Fruit fly (Drosophila melanogaster) whole organism, embryonic: Measurements from ENCODE around the gene CG7564.

ENCODE experiments used
- B-H1 ChIP-seq: fragments of 200-800 bp; sonication (Bioruptor generic); IDR thresholded peaks from 3 replicates; pipeline ENCODE4 v1.3.6; 2022; ENCODE audit warnings: missing biosample characterization, missing genetic modification characterization
- Bdp1 ChIP-seq: fragments of 200-800 bp; sonication (Bioruptor generic); optimal IDR thresholded peaks from 3 replicates; lab custom pipeline; 2016; ENCODE audit warnings: missing biosample characterization, missing genetic modification characterization
- CG11093 ChIP-seq: fragments of 200-800 bp; sonication (Bioruptor generic); IDR thresholded peaks from 3 replicates; pipeline ENCODE4 v1.3.6; 2022; ENCODE audit warnings: missing biosample characterization, missing genetic modification characterization
- CG12071 ChIP-seq: fragments of 200-800 bp; sonication (Bioruptor generic); optimal IDR thresholded peaks from 3 replicates; lab custom pipeline; 2018; ENCODE audit warnings: missing biosample characterization, mild to moderate bottlenecking, missing genetic modification characterization
- CG12155 ChIP-seq: fragments of 200-800 bp; sonication (Bioruptor generic); optimal IDR thresholded peaks from 3 replicates; lab custom pipeline; 2016; ENCODE audit warnings: missing biosample characterization, missing genetic modification characterization
- CG12219 ChIP-seq: fragments of 200-800 bp; sonication (Bioruptor generic); optimal IDR thresholded peaks from 3 replicates; lab custom pipeline; 2018; ENCODE audit warnings: missing biosample characterization, mild to moderate bottlenecking, missing genetic modification characterization
- CG12299 ChIP-seq: fragments of 200-800 bp; sonication (Bioruptor generic); optimal IDR thresholded peaks from 2 replicates; lab custom pipeline; 2018; ENCODE audit warnings: missing biosample characterization, mild to moderate bottlenecking, missing genetic modification characterization
- CG12391 ChIP-seq: fragments of 200-800 bp; sonication (Bioruptor generic); optimal IDR thresholded peaks from 3 replicates; lab custom pipeline; 2018; ENCODE audit warnings: missing biosample characterization, mild to moderate bottlenecking, missing genetic modification characterization, moderate library complexity
- CG13296 ChIP-seq: fragments of 200-800 bp; sonication (Bioruptor generic); optimal IDR thresholded peaks from 3 replicates; lab custom pipeline; 2018; ENCODE audit warnings: missing biosample characterization, mild to moderate bottlenecking, missing genetic modification characterization
- CG17385 ChIP-seq: fragments of 200-800 bp; sonication (Bioruptor generic); optimal IDR thresholded peaks from 3 replicates; lab custom pipeline; 2018; ENCODE audit warnings: missing biosample characterization, mild to moderate bottlenecking, missing genetic modification characterization
- CG1792 ChIP-seq: fragments of 200-800 bp; sonication (Bioruptor generic); optimal IDR thresholded peaks from 2 replicates; lab custom pipeline; 2016; ENCODE audit warnings: missing biosample characterization, missing genetic modification characterization
- CG3838 ChIP-seq: fragments of 200-800 bp; sonication (Bioruptor generic); optimal IDR thresholded peaks from 3 replicates; lab custom pipeline; 2016; ENCODE audit warnings: missing biosample characterization, missing genetic modification characterization
- CG43689 ChIP-seq: fragments of 200-800 bp; sonication (Bioruptor generic); IDR thresholded peaks from 2 replicates; pipeline ENCODE4 v1.3.6; 2022; ENCODE audit warnings: missing biosample characterization, missing genetic modification characterization
- CG4424 ChIP-seq: fragments of 200-800 bp; sonication (Bioruptor generic); optimal IDR thresholded peaks from 3 replicates; lab custom pipeline; 2016; ENCODE audit warnings: missing biosample characterization, missing genetic modification characterization
- CG4617 ChIP-seq: fragments of 200-800 bp; sonication (Bioruptor generic); optimal IDR thresholded peaks from 3 replicates; lab custom pipeline; 2016; ENCODE audit warnings: missing biosample characterization, missing genetic modification characterization, borderline replicate concordance
- CG6654 ChIP-seq: fragments of 200-800 bp; sonication (Bioruptor generic); optimal IDR thresholded peaks from 2 replicates; lab custom pipeline; 2017; ENCODE audit warnings: missing biosample characterization, mild to moderate bottlenecking, missing genetic modification characterization
- CG7271 ChIP-seq: fragments of 200-800 bp; sonication (Bioruptor generic); optimal IDR thresholded peaks from 2 replicates; lab custom pipeline; 2018; ENCODE audit warnings: missing biosample characterization, mild to moderate bottlenecking, missing genetic modification characterization, moderate library complexity
- CG9876 ChIP-seq: fragments of 200-800 bp; sonication (Bioruptor generic); optimal IDR thresholded peaks from 2 replicates; lab custom pipeline; 2016; ENCODE audit warnings: missing biosample characterization, missing genetic modification characterization
- CrebB ChIP-seq: fragments of 200-800 bp; sonication (Bioruptor generic); optimal IDR thresholded peaks from 3 replicates; lab custom pipeline; 2018; ENCODE audit warnings: missing biosample characterization, mild to moderate bottlenecking, missing genetic modification characterization
- D19A ChIP-seq: fragments of 200-800 bp; optimal IDR thresholded peaks from 3 replicates; lab custom pipeline; 2019; ENCODE audit warnings: missing biosample characterization, mild to moderate bottlenecking, missing genetic modification characterization, moderate library complexity
- Doc3 ChIP-seq: fragments of 200-800 bp; sonication (Bioruptor generic); IDR thresholded peaks from 3 replicates; pipeline ENCODE4 v1.3.6; 2022; ENCODE audit warnings: missing biosample characterization, missing genetic modification characterization; ENCODE audit not compliant: partially characterized antibody
- Elba2 ChIP-seq: fragments of 200-800 bp; sonication (Bioruptor generic); optimal IDR thresholded peaks from 3 replicates; lab custom pipeline; 2016; ENCODE audit warnings: missing biosample characterization, missing genetic modification characterization
- Ets97D ChIP-seq: fragments of 200-800 bp; sonication (Bioruptor generic); optimal IDR thresholded peaks from 3 replicates; lab custom pipeline; 2016; ENCODE audit warnings: missing biosample characterization, missing genetic modification characterization
- Gsc ChIP-seq: fragments of 200-800 bp; sonication (Bioruptor generic); IDR thresholded peaks from 2 replicates; pipeline ENCODE4 v1.3.6; 2022; ENCODE audit warnings: missing biosample characterization, missing genetic modification characterization
- Hmx ChIP-seq: fragments of 200-800 bp; sonication (Bioruptor generic); optimal IDR thresholded peaks from 2 replicates; lab custom pipeline; 2016; ENCODE audit warnings: missing biosample characterization, missing genetic modification characterization
- Lhr ChIP-seq: fragments of 200-800 bp; sonication (Bioruptor generic); optimal IDR thresholded peaks from 3 replicates; lab custom pipeline; 2017; ENCODE audit warnings: mild to moderate bottlenecking, missing biosample characterization, missing genetic modification reagents, missing genetic modification characterization
- MTF-1 ChIP-seq: fragments of 200-800 bp; sonication (Bioruptor generic); optimal IDR thresholded peaks from 2 replicates; lab custom pipeline; 2018; ENCODE audit warnings: missing biosample characterization, mild to moderate bottlenecking, missing genetic modification characterization, borderline replicate concordance
- Pdp1 ChIP-seq, 2 experiments: fragments of 200-800 bp; sonication (Bioruptor generic); optimal IDR thresholded peaks; 3 replicates each; lab custom pipeline; 2016; ENCODE audit warnings: missing biosample characterization in 2 of 2, missing genetic modification characterization in 2 of 2, mild to moderate bottlenecking in 1 of 2, moderate library complexity in 1 of 2
- Side ChIP-seq: fragments of 200-800 bp; sonication (Bioruptor generic); optimal IDR thresholded peaks from 2 replicates; lab custom pipeline; 2016; ENCODE audit warnings: missing biosample characterization, missing genetic modification characterization
- aop ChIP-seq: fragments of 200-800 bp; sonication (Bioruptor generic); IDR thresholded peaks from 2 replicates; pipeline ENCODE4 v1.3.6; 2022; ENCODE audit warnings: missing biosample characterization, missing genetic modification characterization
- cad ChIP-seq: fragments of >200 bp; optimal IDR thresholded peaks from 2 replicates; lab custom pipeline; 2017; ENCODE audit warnings: missing biosample characterization, missing genetic modification characterization
- chinmo ChIP-seq: fragments of 200-800 bp; sonication (Bioruptor generic); IDR thresholded peaks from 4 replicates; pipeline ENCODE4 v1.3.6; 2022; ENCODE audit warnings: missing biosample characterization, missing genetic modification characterization; ENCODE audit not compliant: partially characterized antibody
- dati ChIP-seq: fragments of 200-800 bp; sonication (Bioruptor generic); IDR thresholded peaks from 2 replicates; pipeline ENCODE4 v1.3.6; 2022; ENCODE audit warnings: missing biosample characterization, missing genetic modification characterization
- ems ChIP-seq: fragments of 200-800 bp; sonication (Bioruptor generic); optimal IDR thresholded peaks from 3 replicates; lab custom pipeline; 2016; ENCODE audit warnings: missing biosample characterization, missing genetic modification characterization
- gce ChIP-seq: fragments of 200-800 bp; sonication (Bioruptor generic); IDR thresholded peaks from 3 replicates; pipeline ENCODE4 v1.3.6; 2022; ENCODE audit warnings: missing biosample characterization, missing genetic modification characterization
- gsb-n ChIP-seq: fragments of 200-800 bp; sonication (Bioruptor generic); optimal IDR thresholded peaks from 3 replicates; lab custom pipeline; 2018; ENCODE audit warnings: missing biosample characterization, mild to moderate bottlenecking, missing genetic modification characterization
- mirr ChIP-seq: fragments of 200-800 bp; sonication (Bioruptor generic); optimal IDR thresholded peaks from 3 replicates; lab custom pipeline; 2018; ENCODE audit warnings: missing biosample characterization, mild to moderate bottlenecking, missing genetic modification characterization
- onecut ChIP-seq: fragments of 200-800 bp; sonication (Bioruptor generic); IDR thresholded peaks from 2 replicates; pipeline ENCODE4 v1.3.6; 2022; ENCODE audit warnings: missing biosample characterization, missing genetic modification characterization
- otp ChIP-seq: fragments of 200-800 bp; sonication (Bioruptor generic); IDR thresholded peaks from 3 replicates; pipeline ENCODE4, ENCODE4 v1.3.6; 2022; ENCODE audit warnings: missing biosample characterization, missing genetic modification characterization
- sc ChIP-seq, 3 experiments: fragments of >200 bp in 2 of 3; fragments of 200-800 bp in 1 of 3; sonication (Bioruptor generic) in 1 of 3; optimal IDR thresholded peaks; 2 replicates in 2 of 3; 3 replicates in 1 of 3; lab custom pipeline; 2017; ENCODE audit warnings: mild to moderate bottlenecking in 1 of 3, missing biosample characterization in 1 of 3, missing genetic modification characterization in 1 of 3, missing genetic modification reagents in 1 of 3
- seq ChIP-seq: fragments of 200-800 bp; sonication (Bioruptor generic); IDR thresholded peaks from 2 replicates; pipeline ENCODE4 v1.3.6; 2022; ENCODE audit warnings: missing biosample characterization, missing genetic modification characterization
- sim ChIP-seq: fragments of 200-800 bp; sonication (Bioruptor generic); IDR thresholded peaks from 2 replicates; pipeline ENCODE4 v1.3.6; 2022; ENCODE audit warnings: missing biosample characterization, missing genetic modification characterization
- sqz ChIP-seq: fragments of 200-800 bp; sonication (Bioruptor generic); optimal IDR thresholded peaks from 3 replicates; lab custom pipeline; 2018; ENCODE audit warnings: missing biosample characterization, mild to moderate bottlenecking, missing genetic modification characterization
- sr ChIP-seq: fragments of 200-800 bp; sonication (Bioruptor generic); IDR thresholded peaks from 3 replicates; pipeline ENCODE4 v1.3.6; 2022; ENCODE audit warnings: missing biosample characterization, missing genetic modification characterization
- sug ChIP-seq: fragments of 200-800 bp; optimal IDR thresholded peaks from 2 replicates; lab custom pipeline; 2019; ENCODE audit warnings: missing biosample characterization, mild to moderate bottlenecking, missing genetic modification characterization, moderate library complexity
- tin ChIP-seq: fragments of 200-800 bp; sonication (Bioruptor generic); optimal IDR thresholded peaks from 3 replicates; lab custom pipeline; 2016; ENCODE audit warnings: missing biosample characterization, missing genetic modification characterization
- tll ChIP-seq, 2 experiments: fragments of 200-800 bp in 1 of 2; fragments of >200 bp in 1 of 2; sonication (Bioruptor generic) in 1 of 2; optimal IDR thresholded peaks; 2 replicates each; lab custom pipeline; 2017 to 2019; ENCODE audit warnings: missing biosample characterization in 2 of 2, missing genetic modification characterization in 2 of 2, mild to moderate bottlenecking in 1 of 2, moderate library complexity in 1 of 2
- yki ChIP-seq: fragments of >200 bp; optimal IDR thresholded peaks from 3 replicates; lab custom pipeline; 2018

CG7564 gene

dm6 chr3L:17566335-17567242, 52.5 kb downstream of the CG7564 start (continued):
- TF ChIP-seq cad (GFP tag; lab: Kevin White, UChicago), result no peak
- TF ChIP-seq Bdp1 (GFP tag; lab: Kevin White, UChicago), result no peak
- peak; percentile 76 for TF ChIP-seq CG17385 (GFP tag; lab: Kevin White, UChicago)
- 0 out of 3 replicates have a peak, but pooled peaks have one; percentile 50 for TF ChIP-seq otp (GFP tag; lab: Robert Waterston, UW)
- TF ChIP-seq mirr (GFP tag; lab: Kevin White, UChicago), result no peak
- TF ChIP-seq aop (GFP tag; lab: Robert Waterston, UW), result no peak
- TF ChIP-seq CG9876 (GFP tag; lab: Kevin White, UChicago), result no peak
- TF ChIP-seq CG13296, result peak; percentile 62
- TF ChIP-seq Hmx (GFP tag; lab: Kevin White, UChicago), result no peak
- peak; percentile 30 for TF ChIP-seq CG4617 (GFP tag; lab: Kevin White, UChicago)
- TF ChIP-seq ems (GFP tag; lab: Kevin White, UChicago), result peak; percentile 44
- no peak for TF ChIP-seq Ets97D (GFP tag; lab: Kevin White, UChicago)
- TF ChIP-seq yki (lab: Kevin White, UChicago), result no peak
- peak; percentile 73 for TF ChIP-seq CG6654 (GFP tag; lab: Kevin White, UChicago)
- no peak for TF ChIP-seq Gsc (GFP tag; lab: Robert Waterston, UW)
- no peak for TF ChIP-seq CG3838 (GFP tag; lab: Kevin White, UChicago)
- no peak for TF ChIP-seq sc (optimal IDR thresholded peaks at IDR 0.05; lab: Kevin White, UChicago)
- TF ChIP-seq sc (GFP tag; optimal IDR thresholded peaks at IDR 0.05; lab: Kevin White, UChicago), result peak; percentile 78
- TF ChIP-seq chinmo (GFP tag; lab: Robert Waterston, UW), result peak; percentile 76; the same call in 1 of the 4 replicates
- TF ChIP-seq gsb-n (tag; lab: Kevin White, UChicago), result peak; percentile 79
- no peak for TF ChIP-seq CG7271 (tag; lab: Kevin White, UChicago)
- peak; percentile 34 for TF ChIP-seq CG12299 (tag; lab: Kevin White, UChicago)
- peak in 1 of 2 experiments; percentile 14 for TF ChIP-seq Pdp1 (GFP tag; optimal IDR thresholded peaks at IDR 0.05; lab: Kevin White, UChicago)
- no peak for TF ChIP-seq MTF-1
- TF ChIP-seq CG12391 (tag; lab: Kevin White, UChicago), result peak; percentile 74
- peak; percentile 64 for TF ChIP-seq sqz (GFP tag; lab: Kevin White, UChicago)
- TF ChIP-seq CrebB (tag; lab: Kevin White, UChicago), result no peak
- TF ChIP-seq CG4424 (GFP tag; lab: Kevin White, UChicago), result peak; percentile 83
- TF ChIP-seq tll (GFP tag; optimal IDR thresholded peaks at IDR 0.05; lab: Kevin White, UChicago), result no peak
- peak; percentile 51 for TF ChIP-seq B-H1
- TF ChIP-seq CG12155 (GFP tag; lab: Kevin White, UChicago), result peak; percentile 30
- TF ChIP-seq CG11093 (GFP tag; lab: Robert Waterston, UW), result peak; percentile 80
- TF ChIP-seq CG43689 (GFP tag; lab: Robert Waterston, UW), result peak; percentile 58
- peak; percentile 52 for TF ChIP-seq sug
- TF ChIP-seq sim (GFP tag; lab: Robert Waterston, UW), result peak; percentile 48; the same call in 1 of the 2 replicates
- peak; percentile 51; the same call in 1 of the 2 replicates for TF ChIP-seq onecut (GFP tag; lab: Robert Waterston, UW)
- peak; percentile 30; the same call in 1 of the 2 replicates for TF ChIP-seq dati (GFP tag; lab: Robert Waterston, UW)
- TF ChIP-seq Doc3, result no peak
- no peak for TF ChIP-seq CG1792 (GFP tag; lab: Kevin White, UChicago)
- peak; percentile 58 for TF ChIP-seq CG12071 (GFP tag; lab: Kevin White, UChicago)
- peak; percentile 79 for TF ChIP-seq CG12219
- TF ChIP-seq Lhr, result peak; percentile 52
- no peak for TF ChIP-seq Side (GFP tag; lab: Kevin White, UChicago)
- peak; percentile 73; the same call in 2 of the 3 replicates for TF ChIP-seq gce (GFP tag; lab: Robert Waterston, UW)
- TF ChIP-seq seq, result peak; percentile 77
- TF ChIP-seq Elba2 (GFP tag; lab: Kevin White, UChicago), result no peak
- TF ChIP-seq D19A (tag; lab: Kevin White, UChicago), result peak; percentile 80
- peak; percentile 9; the same call in 1 of the 3 replicates for TF ChIP-seq sr (GFP tag; lab: Robert Waterston, UW)
- TF ChIP-seq tin, result peak; percentile 69
